Fruit fly (Drosophila melanogaster) whole organism, embryonic: ENCODE measurements around the gene CG8668.

ENCODE experiments used
- CG11560 ChIP-seq: fragments of 200-800 bp; sonication (Bioruptor generic); IDR thresholded peaks from 3 replicates; pipeline ENCODE4 v1.3.6; 2022; ENCODE audit warnings: missing biosample characterization, missing genetic modification characterization
- CG2199 ChIP-seq: fragments of 200-800 bp; sonication (Bioruptor generic); IDR thresholded peaks from 3 replicates; pipeline ENCODE4 v1.3.6; 2022; ENCODE audit warnings: missing biosample characterization, missing genetic modification characterization
- CG8388 ChIP-seq: fragments of 200-800 bp; sonication (Bioruptor generic); optimal IDR thresholded peaks from 2 replicates; lab custom pipeline; 2019; ENCODE audit warnings: missing biosample characterization, mild to moderate bottlenecking, missing genetic modification characterization, moderate library complexity
- CTCF ChIP-seq: fragments of 200-800 bp; sonication (Bioruptor generic); optimal IDR thresholded peaks from 2 replicates; lab custom pipeline; 2017; ENCODE audit warnings: missing biosample characterization, mild to moderate bottlenecking, missing genetic modification characterization, moderate library complexity
- Lim3 ChIP-seq: fragments of 200-800 bp; sonication (Bioruptor generic); IDR thresholded peaks from 2 replicates; pipeline ENCODE4 v1.3.6; 2022; ENCODE audit warnings: missing biosample characterization, missing genetic modification characterization
- PHDP ChIP-seq: fragments of 200-800 bp; sonication (Bioruptor generic); optimal IDR thresholded peaks from 3 replicates; lab custom pipeline; 2018; ENCODE audit warnings: missing biosample characterization, mild to moderate bottlenecking, missing genetic modification characterization, moderate library complexity
- gcm ChIP-seq: fragments of 200-800 bp; sonication (Bioruptor generic); optimal IDR thresholded peaks from 2 replicates; lab custom pipeline; 2019; ENCODE audit warnings: missing biosample characterization, mild to moderate bottlenecking, missing genetic modification characterization, moderate library complexity
- knrl ChIP-seq: fragments of 200-800 bp; sonication (Bioruptor generic); IDR thresholded peaks from 3 replicates; pipeline ENCODE4 v1.3.6; 2022; ENCODE audit warnings: missing biosample characterization, missing genetic modification characterization; ENCODE audit not compliant: partially characterized antibody

DNA sequence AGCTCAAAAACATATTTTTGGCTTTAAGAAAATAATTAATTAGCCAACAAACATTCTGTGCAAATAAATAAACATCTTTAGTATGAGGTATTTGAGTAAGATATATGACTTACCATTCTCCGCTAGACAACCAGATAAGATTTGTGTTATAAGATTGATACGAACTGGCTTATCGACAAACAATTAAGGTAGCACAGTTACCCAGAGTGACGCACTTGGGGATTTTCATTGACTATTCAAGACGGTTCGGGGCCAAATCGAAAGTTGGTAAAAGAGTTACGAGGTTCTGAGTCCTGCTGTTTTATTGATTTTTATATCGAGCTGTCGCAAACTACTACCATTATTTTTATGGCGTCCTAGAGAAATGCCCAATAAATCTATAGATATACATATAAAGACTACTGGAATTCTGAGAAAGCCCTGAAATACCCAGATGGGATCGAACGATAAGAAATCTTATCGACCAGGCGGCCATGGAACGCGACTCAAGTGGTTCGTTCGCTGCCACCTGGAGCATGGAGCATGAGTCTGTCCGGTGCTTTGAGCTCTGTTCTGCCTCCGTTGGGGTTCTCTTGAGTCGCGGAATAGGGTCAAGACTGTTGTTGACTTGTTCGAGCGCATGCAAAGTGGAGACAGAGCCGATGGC, 3.3 kb downstream of the CG8668 start:
- TF ChIP-seq CG8388 (no peak), PHDP (no peak), CTCF (GFP tag; lab: Kevin White, UChicago) (no peak), CG11560 (tag; lab: Robert Waterston, UW) (no peak), gcm (GFP tag; lab: Kevin White, UChicago) (no peak), knrl (GFP tag; lab: Robert Waterston, UW) (no peak), Lim3 (GFP tag; lab: Robert Waterston, UW) (no peak), CG2199 (GFP tag; lab: Robert Waterston, UW) (no peak)
